Worm (Caenorhabditis elegans): ENCODE measurements around the gene C48B4.7.

DNA sequence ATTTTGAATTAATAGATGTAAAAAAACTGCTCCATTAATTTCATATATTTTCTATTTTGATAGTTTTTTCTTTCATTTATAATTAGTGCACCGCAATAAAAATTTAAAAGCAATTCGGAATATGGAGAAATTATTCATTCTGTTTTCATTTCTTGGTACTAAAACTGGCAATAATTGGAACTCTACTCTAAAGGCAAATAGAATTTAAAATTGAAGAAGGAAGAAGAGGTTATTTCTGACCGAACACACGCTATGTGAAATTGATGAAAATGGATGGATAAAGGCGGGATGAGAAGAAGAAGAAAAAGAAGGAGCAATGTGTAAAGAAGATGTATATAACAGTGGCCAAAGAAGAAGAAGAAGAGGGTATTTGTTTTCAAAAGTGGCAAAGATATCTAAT lies 24.0 kb upstream of the C48B4.7 start:
- TF ChIP-seq lin-13 (GFP tag; optimal IDR thresholded peaks at IDR 0.05) (no peak), nhr-77 (tag; optimal IDR thresholded peaks at IDR 0.05) (no peak), ztf-11 (tag; optimal IDR thresholded peaks at IDR 0.05) (no peak), aly-2 (tag; optimal IDR thresholded peaks at IDR 0.05) (no peak), ceh-82 (tag; optimal IDR thresholded peaks at IDR 0.05) (no peak), unc-130 (GFP tag; optimal IDR thresholded peaks at IDR 0.05) (no peak), nhr-111 (GFP tag; optimal IDR thresholded peaks at IDR 0.05) (no peak)

Data from whole organism, L4 larva.